Worm (Caenorhabditis elegans): ENCODE data around the gene C25E10.8.

DNA sequence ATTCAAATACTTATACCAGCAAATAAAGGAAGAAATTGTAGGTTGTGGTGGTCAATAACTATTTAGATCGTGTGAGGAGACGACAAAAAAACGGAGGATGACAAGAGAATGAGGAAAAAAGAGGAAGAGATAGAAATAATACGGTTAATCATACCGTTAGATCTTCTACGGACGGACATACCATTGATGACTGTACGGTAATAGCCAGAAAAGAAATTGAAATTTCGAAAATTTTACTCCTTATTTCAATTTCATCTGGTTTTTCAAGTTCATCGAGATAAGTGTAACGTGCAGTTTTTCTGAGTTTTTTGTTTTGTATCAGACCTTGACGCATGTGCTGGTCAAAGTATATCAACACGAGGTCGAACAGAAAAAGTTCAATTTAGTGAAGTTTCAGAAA, 12.0 kb upstream of the C25E10.8 start:
- no peak for TF ChIP-seq ces-1 (GFP tag; optimal IDR thresholded peaks at IDR 0.05)
- TF ChIP-seq zag-1 (tag; optimal IDR thresholded peaks at IDR 0.05), result no peak
- no peak for TF ChIP-seq fkh-8 (tag; optimal IDR thresholded peaks at IDR 0.05)
- peak in 1 of 2 experiments; percentile 3 for TF ChIP-seq lsy-2 (tag; optimal IDR thresholded peaks at IDR 0.05)
- TF ChIP-seq ceh-90 (tag; optimal IDR thresholded peaks at IDR 0.05), result no peak
- no peak for TF ChIP-seq aly-2 (tag; optimal IDR thresholded peaks at IDR 0.05)
- no peak for TF ChIP-seq lin-39 (tag; optimal IDR thresholded peaks at IDR 0.05)
- no peak for TF ChIP-seq unc-62 (GFP tag; optimal IDR thresholded peaks at IDR 0.05)
- no peak for TF ChIP-seq Y116A8C.19 (tag; optimal IDR thresholded peaks at IDR 0.05; ENCODE audit: borderline replicate concordance)

Data from whole organism, L1 larva.